Worm (Caenorhabditis elegans): ENCODE measurements around the gene nhr-234.

DNA sequence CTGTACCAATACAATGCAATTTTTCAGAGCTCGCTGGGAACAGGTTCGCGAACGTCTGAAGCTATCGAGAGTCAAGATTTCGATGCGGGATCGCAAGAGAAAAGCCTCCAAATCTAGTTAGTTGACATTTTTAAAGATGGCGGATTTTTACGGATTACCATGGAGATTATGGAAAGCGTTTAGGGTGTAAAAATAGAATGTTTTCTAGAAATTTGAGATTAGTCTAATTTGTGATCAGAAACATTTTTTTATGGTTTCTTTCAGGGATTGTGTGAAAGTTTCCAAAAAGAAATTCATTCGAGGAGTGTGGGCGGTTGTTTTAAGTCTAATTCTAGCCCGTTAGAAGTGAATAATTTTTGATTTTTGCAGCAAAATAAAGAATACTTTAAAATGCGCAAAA is 19.3 kb downstream of the nhr-234 start:
- TF ChIP-seq elt-1 (tag; optimal IDR thresholded peaks at IDR 0.05; ENCODE audit: borderline replicate concordance, insufficient read depth) (no peak), sptf-1 (tag; optimal IDR thresholded peaks at IDR 0.05) (no peak)

All from whole organism, mixed stage, embryonic.